Worm (Caenorhabditis elegans) whole organism, midembryonic: ENCODE results near the gene gst-28.
A peak's percentile ranks its signal among the peaks of the same experiment; 100 is the strongest.

ENCODE experiments used
- T22C8.4 ChIP-seq: fragments of 200-800 bp; sonication (Bioruptor generic); IDR thresholded peaks from 2 replicates; pipeline ENCODE4 v1.3.6; 2022; ENCODE audit warnings: missing genetic modification characterization, missing compliant biosample characterization
- cog-1 ChIP-seq: sonication (generic microtip); optimal IDR thresholded peaks from 2 replicates; lab custom pipeline; 2016; ENCODE audit warnings: missing genetic modification characterization, missing compliant biosample characterization
- tab-1 ChIP-seq: fragments of 200-800 bp; sonication (Bioruptor generic); IDR thresholded peaks from 2 replicates; pipeline ENCODE4 v1.3.6; 2022; ENCODE audit warnings: missing genetic modification characterization, missing compliant biosample characterization

The gst-28 gene

ce11 chrII:15119537-15120360, 47.6 kb downstream of the gst-28 start, which contains the start of gene arp-1:
Gene arp-1 (plus strand): TSS chrII:15120301.
- TF ChIP-seq cog-1 (peak; percentile 1), tab-1 (GFP tag; lab: Robert Waterston, UW) (no peak), T22C8.4 (GFP tag; lab: Robert Waterston, UW) (peak; percentile 33; the same call in 1 of the 2 replicates)
